Worm (Caenorhabditis elegans) whole organism, L1 larva: ENCODE measurements around the gene C49G7.10.

ENCODE experiments used
- Y116A8C.19 ChIP-seq: sonication (generic microtip); optimal IDR thresholded peaks from 2 replicates; lab custom pipeline; 2016; ENCODE audit warnings: missing compliant biosample characterization, missing genetic modification characterization, borderline replicate concordance
- aha-1 ChIP-seq: fragments of 150-350 bp; optimal IDR thresholded peaks from 2 replicates; lab custom pipeline; 2014; ENCODE audit warnings: missing biosample characterization, missing genetic modification characterization
- ceh-63 ChIP-seq: fragments of 200-800 bp; sonication (Bioruptor generic); optimal IDR thresholded peaks from 2 replicates; lab custom pipeline; 2018; ENCODE audit warnings: mild to moderate bottlenecking, missing genetic modification characterization, missing compliant biosample characterization
- ceh-90 ChIP-seq: sonication (generic microtip); optimal IDR thresholded peaks from 2 replicates; lab custom pipeline; 2016; ENCODE audit warnings: missing genetic modification characterization, missing compliant biosample characterization
- ces-1 ChIP-seq: fragments of 150-350 bp; optimal IDR thresholded peaks from 2 replicates; lab custom pipeline; 2014; ENCODE audit warnings: missing biosample characterization, missing genetic modification reagents, missing genetic modification characterization
- dsc-1 ChIP-seq: sonication (generic microtip); optimal IDR thresholded peaks from 2 replicates; lab custom pipeline; 2016; ENCODE audit warnings: mild to moderate bottlenecking, missing genetic modification characterization, missing compliant biosample characterization
- efl-1 ChIP-seq, 4 experiments: fragments of 150-350 bp; optimal IDR thresholded peaks in 3 of 4; peaks in 1 of 4; 1 replicate in 1 of 4; 2 replicates in 3 of 4; lab custom pipeline; 2014; ENCODE audit warnings: missing biosample characterization in 2 of 4, missing genetic modification characterization in 2 of 4, missing genetic modification reagents in 2 of 4
- elt-3 ChIP-seq, 6 experiments: fragments of 150-350 bp in 1 of 6; sonication (generic microtip); optimal IDR thresholded peaks; 2 replicates each; lab custom pipeline; 2017 to 2018; ENCODE audit warnings: missing biosample characterization in 6 of 6, missing genetic modification characterization in 6 of 6, inconsistent platforms in 1 of 6
- ets-5 ChIP-seq: fragments of 200-800 bp; sonication (Bioruptor generic); IDR thresholded peaks from 2 replicates; pipeline ENCODE4 v1.3.6; 2022; ENCODE audit warnings: missing genetic modification characterization, missing compliant biosample characterization
- fkh-10 ChIP-seq: sonication (generic microtip); optimal IDR thresholded peaks from 2 replicates; lab custom pipeline; 2017; ENCODE audit warnings: missing biosample characterization, missing genetic modification reagents, missing genetic modification characterization
- fkh-8 ChIP-seq: sonication (generic microtip); optimal IDR thresholded peaks from 2 replicates; lab custom pipeline; 2016; ENCODE audit warnings: mild to moderate bottlenecking, missing genetic modification characterization, missing compliant biosample characterization
- isw-1 ChIP-seq: fragments of 200-800 bp; sonication (Bioruptor generic); IDR thresholded peaks from 2 replicates; pipeline ENCODE4 v1.3.6; 2022; ENCODE audit warnings: missing genetic modification characterization, missing compliant biosample characterization
- jun-1 ChIP-seq: fragments of 150-350 bp; optimal IDR thresholded peaks from 2 replicates; lab custom pipeline; 2014; ENCODE audit warnings: missing biosample characterization, missing genetic modification reagents, missing genetic modification characterization
- lin-14 ChIP-seq: fragments of 200-800 bp; sonication (Bioruptor generic); optimal IDR thresholded peaks from 2 replicates; lab custom pipeline; 2018; ENCODE audit warnings: mild to moderate bottlenecking, missing genetic modification characterization, moderate library complexity, missing compliant biosample characterization
- lin-15B ChIP-seq: fragments of 150-350 bp; sonication (generic microtip); optimal IDR thresholded peaks from 3 replicates; lab custom pipeline; 2014; ENCODE audit warnings: missing biosample characterization, missing genetic modification characterization
- lin-35 ChIP-seq, 2 experiments: fragments of 150-350 bp; optimal IDR thresholded peaks; 2 replicates each; lab custom pipeline; 2014; ENCODE audit warnings: missing biosample characterization in 2 of 2, missing genetic modification characterization in 2 of 2, missing genetic modification reagents in 2 of 2
- lsy-2 ChIP-seq, 2 experiments: fragments of 150-350 bp; optimal IDR thresholded peaks; 2 replicates each; lab custom pipeline; 2014; ENCODE audit warnings: missing biosample characterization in 2 of 2, missing genetic modification characterization in 2 of 2
- mef-2 ChIP-seq: fragments of 150-350 bp; optimal IDR thresholded peaks from 2 replicates; lab custom pipeline; 2014; ENCODE audit warnings: missing biosample characterization, missing genetic modification characterization
- mep-1 ChIP-seq: fragments of 150-350 bp; optimal IDR thresholded peaks from 2 replicates; lab custom pipeline; 2014; ENCODE audit warnings: missing biosample characterization, missing genetic modification characterization
- nhr-12 ChIP-seq: sonication (generic microtip); optimal IDR thresholded peaks from 2 replicates; lab custom pipeline; 2017; ENCODE audit warnings: missing biosample characterization, missing genetic modification characterization
- nhr-237 ChIP-seq: fragments of 150-350 bp; optimal IDR thresholded peaks from 2 replicates; lab custom pipeline; 2014; ENCODE audit warnings: missing biosample characterization, missing genetic modification characterization
- nhr-28 ChIP-seq: fragments of 150-350 bp; optimal IDR thresholded peaks from 2 replicates; lab custom pipeline; 2014; ENCODE audit warnings: missing biosample characterization, missing genetic modification characterization
- nhr-47 ChIP-seq: sonication (generic microtip); optimal IDR thresholded peaks from 2 replicates; lab custom pipeline; 2016; ENCODE audit warnings: mild to moderate bottlenecking, missing genetic modification characterization, moderate library complexity, missing compliant biosample characterization
- nhr-71 ChIP-seq: sonication (generic microtip); optimal IDR thresholded peaks from 2 replicates; lab custom pipeline; 2016; ENCODE audit warnings: mild to moderate bottlenecking, missing genetic modification characterization, moderate library complexity, missing compliant biosample characterization
- nhr-76 ChIP-seq: sonication (generic microtip); optimal IDR thresholded peaks from 2 replicates; lab custom pipeline; 2017; ENCODE audit warnings: missing biosample characterization, missing genetic modification characterization
- nhr-77 ChIP-seq: fragments of 150-350 bp; optimal IDR thresholded peaks from 2 replicates; lab custom pipeline; 2014; ENCODE audit warnings: missing biosample characterization, missing genetic modification characterization
- nhr-84 ChIP-seq: sonication (generic microtip); optimal IDR thresholded peaks from 2 replicates; lab custom pipeline; 2017; ENCODE audit warnings: missing biosample characterization, missing genetic modification characterization
- pag-3 ChIP-seq: sonication (generic microtip); optimal IDR thresholded peaks from 2 replicates; lab custom pipeline; 2017; ENCODE audit warnings: missing genetic modification characterization, mild to moderate bottlenecking, missing compliant biosample characterization, antibody characterized with exemption, borderline replicate concordance; ENCODE audit not compliant: insufficient read depth
- rnt-1 ChIP-seq: sonication (generic microtip); optimal IDR thresholded peaks from 2 replicates; lab custom pipeline; 2016; ENCODE audit warnings: mild to moderate bottlenecking, missing genetic modification characterization, moderate library complexity, missing compliant biosample characterization
- skn-1 ChIP-seq: fragments of 150-350 bp; optimal IDR thresholded peaks from 2 replicates; lab custom pipeline; 2014; ENCODE audit warnings: missing biosample characterization, missing genetic modification characterization
- snu-23 ChIP-seq: sonication (generic microtip); optimal IDR thresholded peaks from 2 replicates; lab custom pipeline; 2016; ENCODE audit warnings: missing genetic modification characterization, missing compliant biosample characterization
- sox-4 ChIP-seq: sonication (generic microtip); optimal IDR thresholded peaks from 2 replicates; lab custom pipeline; 2016; ENCODE audit warnings: missing genetic modification characterization, missing compliant biosample characterization
- tlp-1 ChIP-seq: fragments of 150-350 bp; optimal IDR thresholded peaks from 2 replicates; lab custom pipeline; 2014; ENCODE audit warnings: missing biosample characterization, missing genetic modification characterization
- unc-130 ChIP-seq: fragments of 150-350 bp; optimal IDR thresholded peaks from 2 replicates; lab custom pipeline; 2017; ENCODE audit warnings: missing biosample characterization, missing genetic modification characterization, inconsistent platforms
- unc-62 ChIP-seq: fragments of 150-350 bp; optimal IDR thresholded peaks from 2 replicates; lab custom pipeline; 2014; ENCODE audit warnings: missing biosample characterization, missing genetic modification reagents, missing genetic modification characterization
- xbp-1 ChIP-seq: sonication (generic microtip); optimal IDR thresholded peaks from 2 replicates; lab custom pipeline; 2016; ENCODE audit warnings: missing genetic modification characterization, missing compliant biosample characterization
- zag-1 ChIP-seq: fragments of 150-350 bp; optimal IDR thresholded peaks from 2 replicates; lab custom pipeline; 2014; ENCODE audit warnings: missing biosample characterization, missing genetic modification characterization
- zip-4 ChIP-seq: fragments of 200-800 bp; sonication (Bioruptor generic); optimal IDR thresholded peaks from 2 replicates; lab custom pipeline; 2018; ENCODE audit warnings: mild to moderate bottlenecking, missing genetic modification characterization, moderate library complexity, missing compliant biosample characterization
- ztf-11 ChIP-seq, 2 experiments: sonication (generic microtip); optimal IDR thresholded peaks; 2 replicates each; lab custom pipeline; 2016 to 2017; ENCODE audit warnings: missing genetic modification characterization in 2 of 2, missing biosample characterization in 1 of 2, missing compliant biosample characterization in 1 of 2

C49G7.10 gene

ce11 chrV:4041853-4042424 is at the start of gene C49G7.10, which contains the start of gene irg-2:
C49G7.10 (minus strand) TSS chrV:4042021.
irg-2 (plus strand) TSS chrV:4042181.
- TF ChIP-seq unc-130 (tag; lab: Kevin White, UChicago) (no peak), nhr-76 (no peak), efl-1 (optimal IDR thresholded peaks at IDR 0.05; lab: Kevin White, UChicago) (peak in 1 of 2 experiments; percentile 1), efl-1 (GFP tag; optimal IDR thresholded peaks at IDR 0.05 in 1 of 2; lab: Kevin White, UChicago) (peak; percentile 20 to 90), lsy-2 (tag; optimal IDR thresholded peaks at IDR 0.05; lab: Kevin White, UChicago) (peak in 1 of 2 experiments; percentile 35), lin-15B (tag; lab: Kevin White, UChicago) (no peak), aha-1 (no peak), zag-1 (tag; lab: Kevin White, UChicago) (peak; percentile 7), nhr-237 (tag; lab: Kevin White, UChicago) (peak; percentile 10), skn-1 (tag; lab: Kevin White, UChicago) (peak; percentile 20), nhr-71 (tag; lab: Kevin White, UChicago) (peak; percentile 57), nhr-84 (tag; lab: Kevin White, UChicago) (no peak), rnt-1 (tag; lab: Kevin White, UChicago) (no peak), ets-5 (GFP tag; lab: Robert Waterston, UW) (no peak), nhr-47 (tag; lab: Kevin White, UChicago) (peak; percentile 27), lin-14 (GFP tag; lab: Kevin White, UChicago) (no peak), unc-62 (GFP tag; lab: Kevin White, UChicago) (no peak), ztf-11 (tag; optimal IDR thresholded peaks at IDR 0.05; lab: Kevin White, UChicago) (no peak), fkh-8 (tag; lab: Kevin White, UChicago) (peak; percentile 46), zip-4 (peak; percentile 99), xbp-1 (tag; lab: Kevin White, UChicago) (no peak), elt-3 (tag; optimal IDR thresholded peaks at IDR 0.05; lab: Kevin White, UChicago) (no peak), ceh-90 (tag; lab: Kevin White, UChicago) (peak; percentile 19), isw-1 (0 out of 2 replicates have a peak, but pooled peaks have one; percentile 3), pag-3 (tag; lab: Kevin White, UChicago) (no peak), sox-4 (tag; lab: Kevin White, UChicago) (no peak), Y116A8C.19 (tag; lab: Kevin White, UChicago) (no peak)

- TF ChIP-seq skn-1 (tag; lab: Kevin White, UChicago) = no peak
- TF ChIP-seq dsc-1 (tag; lab: Kevin White, UChicago) = no peak
- no peak for TF ChIP-seq lin-35 (GFP tag; optimal IDR thresholded peaks at IDR 0.05; lab: Kevin White, UChicago)
- no peak for TF ChIP-seq jun-1 (tag; lab: Kevin White, UChicago)
- no peak for TF ChIP-seq isw-1
- TF ChIP-seq, all 84 proteins: peak for 0
Observed at ce11 chrV:4082952-4083351, 41.1 kb upstream of the C49G7.10 start, which contains the start of gene F38H12.5. F38H12.5 (minus strand) TSS chrV:4083052.

- TF ChIP-seq mef-2 (tag; lab: Kevin White, UChicago) (no peak), nhr-77 (no peak), ces-1 (no peak), tlp-1 (tag; lab: Kevin White, UChicago) (no peak), fkh-10 (GFP tag; lab: Kevin White, UChicago) (no peak), jun-1 (tag; lab: Kevin White, UChicago) (no peak), dsc-1 (tag; lab: Kevin White, UChicago) (no peak), nhr-28 (no peak), nhr-76 (no peak), snu-23 (GFP tag; lab: Kevin White, UChicago) (no peak), ceh-63 (GFP tag; lab: Kevin White, UChicago) (no peak), mep-1 (tag; lab: Kevin White, UChicago) (no peak), nhr-12 (tag; lab: Kevin White, UChicago) (no peak)
Observed at ce11 chrV:4081283-4081682, 39.5 kb upstream of the C49G7.10 start, which contains the start of gene srh-211. srh-211 (minus strand) TSS chrV:4081383.
